Worm (Caenorhabditis elegans) whole organism, L4/young adult: ENCODE results near the gene tbc-14.

Experiments
- W03F9.2 ChIP-seq: fragments of 150-350 bp; optimal IDR thresholded peaks from 2 replicates; lab custom pipeline; 2014; ENCODE audit warnings: missing biosample characterization, missing genetic modification characterization
- dao-5 ChIP-seq: sonication (generic microtip); optimal IDR thresholded peaks from 2 replicates; lab custom pipeline; 2016; ENCODE audit warnings: missing genotype, missing genetic modification characterization, moderate library complexity, missing compliant biosample characterization
- him-1 ChIP-seq: sonication (generic microtip); optimal IDR thresholded peaks from 2 replicates; lab custom pipeline; 2016; ENCODE audit warnings: missing genotype, missing genetic modification reagents, missing genetic modification characterization, missing compliant biosample characterization

ce11 chrII:13470655-13471054, 23.3 kb upstream of the tbc-14 start:
- TF ChIP-seq W03F9.2 (tag; lab: Kevin White, UChicago) (no peak), him-1 (tag; lab: Kevin White, UChicago) (no peak), dao-5 (tag; lab: Kevin White, UChicago) (no peak)
